Fruit fly (Drosophila melanogaster) whole organism, embryonic: ENCODE results near the gene mRpS14.

Experiments used
- ATbp ChIP-seq: fragments of 200-800 bp; sonication (Bioruptor generic); optimal IDR thresholded peaks from 2 replicates; lab custom pipeline; 2017; ENCODE audit warnings: missing biosample characterization, mild to moderate bottlenecking, missing genetic modification characterization, missing genetic modification reagents
- Abd-B ChIP-seq: fragments of 200-800 bp; sonication (Bioruptor generic); optimal IDR thresholded peaks from 2 replicates; lab custom pipeline; 2018; ENCODE audit warnings: missing biosample characterization, mild to moderate bottlenecking, missing genetic modification characterization, moderate library complexity
- Ada2b ChIP-seq: fragments of 200-800 bp; sonication (Bioruptor generic); IDR thresholded peaks from 2 replicates; pipeline ENCODE4 v1.3.6; 2022; ENCODE audit warnings: missing biosample characterization, missing genetic modification characterization
- CG10267 ChIP-seq: fragments of 200-800 bp; sonication (Bioruptor generic); optimal IDR thresholded peaks from 2 replicates; lab custom pipeline; 2018; ENCODE audit warnings: missing biosample characterization, mild to moderate bottlenecking, missing genetic modification characterization, moderate library complexity
- CG11398 ChIP-seq: fragments of 200-800 bp; sonication (Bioruptor generic); optimal IDR thresholded peaks from 2 replicates; lab custom pipeline; 2016; ENCODE audit warnings: missing biosample characterization, missing genetic modification characterization
- CG11723 ChIP-seq: fragments of 200-800 bp; sonication (Bioruptor generic); optimal IDR thresholded peaks from 2 replicates; lab custom pipeline; 2017; ENCODE audit warnings: missing biosample characterization, mild to moderate bottlenecking, missing genetic modification characterization
- CG13894 ChIP-seq: fragments of 200-800 bp; sonication (Bioruptor generic); optimal IDR thresholded peaks from 3 replicates; lab custom pipeline; 2018; ENCODE audit warnings: missing biosample characterization, mild to moderate bottlenecking, missing genetic modification characterization, moderate library complexity
- CG14014 ChIP-seq: fragments of 200-800 bp; sonication (Bioruptor generic); IDR thresholded peaks from 2 replicates; pipeline ENCODE4 v1.3.6; 2022; ENCODE audit warnings: missing biosample characterization, missing genetic modification characterization
- CG14050 ChIP-seq: fragments of 200-800 bp; sonication (Bioruptor generic); IDR thresholded peaks from 3 replicates; pipeline ENCODE4 v1.3.6; 2022; ENCODE audit warnings: missing biosample characterization, missing genetic modification characterization
- CG14667 ChIP-seq: fragments of 200-800 bp; sonication (Bioruptor generic); IDR thresholded peaks from 2 replicates; pipeline ENCODE4 v1.3.6; 2022; ENCODE audit warnings: missing biosample characterization, missing genetic modification characterization
- CG16813 ChIP-seq: fragments of 200-800 bp; sonication (Bioruptor generic); IDR thresholded peaks from 3 replicates; pipeline ENCODE4 v1.3.6; 2022; ENCODE audit warnings: missing biosample characterization, missing genetic modification characterization; ENCODE audit not compliant: partially characterized antibody
- CG17328 ChIP-seq: fragments of 200-800 bp; sonication (Bioruptor generic); IDR thresholded peaks from 2 replicates; pipeline ENCODE4 v1.3.6; 2022; ENCODE audit warnings: missing biosample characterization, missing genetic modification characterization
- CG18764 ChIP-seq: fragments of 200-800 bp; sonication (Bioruptor generic); optimal IDR thresholded peaks from 3 replicates; lab custom pipeline; 2016; ENCODE audit warnings: missing biosample characterization, missing genetic modification characterization
- CG30020 ChIP-seq: fragments of 200-800 bp; optimal IDR thresholded peaks from 2 replicates; lab custom pipeline; 2019; ENCODE audit warnings: missing biosample characterization, mild to moderate bottlenecking, missing genetic modification characterization, moderate library complexity
- CG31388 ChIP-seq: fragments of 200-800 bp; sonication (Bioruptor generic); optimal IDR thresholded peaks from 2 replicates; lab custom pipeline; 2016; ENCODE audit warnings: missing biosample characterization, missing genetic modification characterization
- CG3281 ChIP-seq: fragments of 200-800 bp; sonication (Bioruptor generic); optimal IDR thresholded peaks from 3 replicates; lab custom pipeline; 2017; ENCODE audit warnings: missing biosample characterization, mild to moderate bottlenecking, missing genetic modification characterization
- CG4360 ChIP-seq: fragments of 200-800 bp; sonication (Bioruptor generic); IDR thresholded peaks from 2 replicates; pipeline ENCODE4 v1.3.6; 2022; ENCODE audit warnings: missing biosample characterization, missing genetic modification characterization
- CG4424 ChIP-seq: fragments of 200-800 bp; sonication (Bioruptor generic); optimal IDR thresholded peaks from 3 replicates; lab custom pipeline; 2016; ENCODE audit warnings: missing biosample characterization, missing genetic modification characterization
- CG6654 ChIP-seq: fragments of 200-800 bp; sonication (Bioruptor generic); optimal IDR thresholded peaks from 2 replicates; lab custom pipeline; 2017; ENCODE audit warnings: missing biosample characterization, mild to moderate bottlenecking, missing genetic modification characterization
- CG6765 ChIP-seq: fragments of 200-800 bp; sonication (Bioruptor generic); optimal IDR thresholded peaks from 3 replicates; lab custom pipeline; 2017; ENCODE audit warnings: missing biosample characterization, mild to moderate bottlenecking, missing genetic modification characterization
- CG7372 ChIP-seq: fragments of 200-800 bp; sonication (Bioruptor generic); IDR thresholded peaks from 2 replicates; pipeline ENCODE4 v1.3.6; 2022; ENCODE audit warnings: missing biosample characterization, missing genetic modification characterization
- CG7556 ChIP-seq: fragments of 200-800 bp; sonication (Bioruptor generic); optimal IDR thresholded peaks from 2 replicates; lab custom pipeline; 2017; ENCODE audit warnings: missing biosample characterization, mild to moderate bottlenecking, missing genetic modification characterization
- CG9215 ChIP-seq: fragments of 200-800 bp; sonication (Bioruptor generic); IDR thresholded peaks from 2 replicates; pipeline ENCODE4 v1.3.6; 2022; ENCODE audit warnings: missing biosample characterization, missing genetic modification characterization
- CHES-1-like ChIP-seq: fragments of 200-800 bp; sonication (Bioruptor generic); optimal IDR thresholded peaks from 2 replicates; lab custom pipeline; 2016; ENCODE audit warnings: missing biosample characterization, missing genetic modification characterization
- CTCF ChIP-seq: fragments of 200-800 bp; sonication (Bioruptor generic); optimal IDR thresholded peaks from 2 replicates; lab custom pipeline; 2017; ENCODE audit warnings: missing biosample characterization, mild to moderate bottlenecking, missing genetic modification characterization, moderate library complexity
- Deaf1 ChIP-seq: fragments of 200-800 bp; optimal IDR thresholded peaks from 3 replicates; lab custom pipeline; 2019; ENCODE audit warnings: missing biosample characterization, mild to moderate bottlenecking, missing genetic modification characterization, moderate library complexity
- Doc3 ChIP-seq: fragments of 200-800 bp; sonication (Bioruptor generic); IDR thresholded peaks from 3 replicates; pipeline ENCODE4 v1.3.6; 2022; ENCODE audit warnings: missing biosample characterization, missing genetic modification characterization; ENCODE audit not compliant: partially characterized antibody
- Ets97D ChIP-seq: fragments of 200-800 bp; sonication (Bioruptor generic); optimal IDR thresholded peaks from 3 replicates; lab custom pipeline; 2016; ENCODE audit warnings: missing biosample characterization, missing genetic modification characterization
- HLH3B ChIP-seq: fragments of 200-800 bp; sonication (Bioruptor generic); IDR thresholded peaks from 2 replicates; pipeline ENCODE4 v1.3.6; 2022; ENCODE audit warnings: missing biosample characterization, missing genetic modification characterization
- Hand ChIP-seq: fragments of 200-800 bp; sonication (Bioruptor generic); optimal IDR thresholded peaks from 2 replicates; lab custom pipeline; 2017; ENCODE audit warnings: mild to moderate bottlenecking, missing biosample characterization, missing genetic modification reagents, missing genetic modification characterization
- Hey ChIP-seq: fragments of 200-800 bp; sonication (Bioruptor generic); optimal IDR thresholded peaks from 3 replicates; lab custom pipeline; 2018; ENCODE audit warnings: missing biosample characterization, mild to moderate bottlenecking, missing genetic modification characterization
- Hsf ChIP-seq: fragments of 200-800 bp; sonication (Bioruptor generic); optimal IDR thresholded peaks from 3 replicates; lab custom pipeline; 2016; ENCODE audit warnings: missing biosample characterization, missing genetic modification characterization
- Med ChIP-seq: fragments of 200-800 bp; sonication (Bioruptor generic); peaks from one replicate; lab custom pipeline; 2016; ENCODE audit warnings: missing biosample characterization, missing genetic modification characterization, mild to moderate bottlenecking, inconsistent platforms, moderate library complexity
- TFAM ChIP-seq: fragments of 200-800 bp; sonication (Bioruptor generic); optimal IDR thresholded peaks from 2 replicates; lab custom pipeline; 2017; ENCODE audit warnings: missing biosample characterization, missing genetic modification characterization, inconsistent platforms
- Usf ChIP-seq: fragments of 200-800 bp; sonication (Bioruptor generic); optimal IDR thresholded peaks from 2 replicates; lab custom pipeline; 2017; ENCODE audit warnings: missing genotype, missing biosample characterization, missing genetic modification characterization
- Xrp1 ChIP-seq: fragments of 200-800 bp; sonication (Bioruptor generic); IDR thresholded peaks from 2 replicates; pipeline ENCODE4 v1.3.6; 2022; ENCODE audit warnings: missing biosample characterization, missing genetic modification characterization
- ac ChIP-seq: fragments of 200-800 bp; sonication (Bioruptor generic); optimal IDR thresholded peaks from 3 replicates; lab custom pipeline; 2017; ENCODE audit warnings: missing biosample characterization, mild to moderate bottlenecking, missing genetic modification characterization
- al ChIP-seq: fragments of 200-800 bp; sonication (Bioruptor generic); IDR thresholded peaks from 2 replicates; pipeline ENCODE4 v1.3.6; 2022; ENCODE audit warnings: missing biosample characterization, missing genetic modification characterization
- ara ChIP-seq: fragments of 200-800 bp; sonication (Bioruptor generic); IDR thresholded peaks from 2 replicates; pipeline ENCODE4 v1.3.6; 2022; ENCODE audit warnings: missing biosample characterization, missing genetic modification characterization
- bowl ChIP-seq: fragments of 200-800 bp; sonication (Bioruptor generic); IDR thresholded peaks from 2 replicates; pipeline ENCODE4 v1.3.6; 2022; ENCODE audit warnings: missing biosample characterization, missing genetic modification characterization
- corto ChIP-seq: fragments of 200-800 bp; sonication (Bioruptor generic); optimal IDR thresholded peaks from 2 replicates; lab custom pipeline; 2016; ENCODE audit warnings: missing biosample characterization, mild to moderate bottlenecking, missing genetic modification characterization, moderate library complexity
- dmrt11E ChIP-seq: fragments of 200-800 bp; sonication (Bioruptor generic); optimal IDR thresholded peaks from 3 replicates; lab custom pipeline; 2018; ENCODE audit warnings: missing biosample characterization, mild to moderate bottlenecking, missing genetic modification characterization, moderate library complexity
- dpn ChIP-seq, 2 experiments: fragments of 200-800 bp; sonication (Bioruptor generic); optimal IDR thresholded peaks; 3 replicates each; lab custom pipeline; 2016; ENCODE audit warnings: missing biosample characterization in 2 of 2, missing genetic modification characterization in 2 of 2
- eyg ChIP-seq: fragments of 200-800 bp; sonication (Bioruptor generic); optimal IDR thresholded peaks from 3 replicates; lab custom pipeline; 2016; ENCODE audit warnings: missing biosample characterization, missing genetic modification characterization
- gcm ChIP-seq: fragments of 200-800 bp; sonication (Bioruptor generic); optimal IDR thresholded peaks from 2 replicates; lab custom pipeline; 2019; ENCODE audit warnings: missing biosample characterization, mild to moderate bottlenecking, missing genetic modification characterization, moderate library complexity
- hkb ChIP-seq, 2 experiments: fragments of 200-800 bp in 1 of 2; fragments of >200 bp in 1 of 2; sonication (Bioruptor generic) in 1 of 2; IDR thresholded peaks in 1 of 2; optimal IDR thresholded peaks in 1 of 2; 2 replicates each; pipeline versions ENCODE4 v1.3.6 to Lab custom; 2017 to 2022; ENCODE audit warnings: missing biosample characterization in 1 of 2, missing genetic modification characterization in 1 of 2
- lmd ChIP-seq: fragments of 200-800 bp; sonication (Bioruptor generic); IDR thresholded peaks from 2 replicates; pipeline ENCODE4 v1.3.6; 2022; ENCODE audit warnings: missing biosample characterization, missing genetic modification characterization
- org-1 ChIP-seq: fragments of 200-800 bp; sonication (Bioruptor generic); optimal IDR thresholded peaks from 2 replicates; lab custom pipeline; 2017; ENCODE audit warnings: missing biosample characterization, missing genetic modification characterization
- p53 ChIP-seq: fragments of 200-800 bp; sonication (Bioruptor generic); optimal IDR thresholded peaks from 2 replicates; lab custom pipeline; 2016; ENCODE audit warnings: missing biosample characterization, missing genetic modification characterization
- pzg ChIP-seq: fragments of 200-800 bp; sonication (Bioruptor generic); optimal IDR thresholded peaks from 3 replicates; lab custom pipeline; 2018; ENCODE audit warnings: missing biosample characterization, mild to moderate bottlenecking, missing genetic modification characterization, moderate library complexity
- unc-4 ChIP-seq: fragments of 200-800 bp; sonication (Bioruptor generic); IDR thresholded peaks from 2 replicates; pipeline ENCODE4 v1.3.6; 2022; ENCODE audit warnings: missing biosample characterization, missing genetic modification characterization; ENCODE audit not compliant: partially characterized antibody

mRpS14 gene

DNA sequence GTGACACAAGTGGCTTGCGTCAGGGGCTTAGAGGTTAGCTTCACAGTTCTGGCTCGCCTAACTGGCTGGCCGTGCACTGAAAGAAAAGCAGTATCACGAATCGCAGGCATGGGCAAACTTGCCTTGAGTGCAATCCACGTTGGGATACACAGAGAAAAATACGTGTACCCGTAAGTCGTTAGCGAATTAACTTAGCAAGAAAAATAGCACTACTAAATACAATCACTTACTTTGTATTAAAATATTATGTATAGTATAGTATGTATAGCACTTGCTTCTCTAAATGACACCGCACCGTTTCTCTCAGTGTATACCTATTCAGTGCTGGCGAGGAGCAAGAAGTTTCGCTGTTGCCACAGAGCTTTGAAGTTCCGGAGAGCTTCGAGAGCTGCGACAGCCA is 26.9 kb downstream of the mRpS14 start (continued):
- TF ChIP-seq Ets97D (no peak), bowl (GFP tag; lab: Robert Waterston, UW) (no peak), unc-4 (GFP tag; lab: Robert Waterston, UW) (no peak), CG9215 (GFP tag; lab: Robert Waterston, UW) (no peak; the same call in 1 of the 2 replicates), CG14014 (GFP tag; lab: Robert Waterston, UW) (0 out of 2 replicates have a peak, but pooled peaks have one; percentile 36), CG11723 (GFP tag; lab: Kevin White, UChicago) (no peak), CG3281 (GFP tag; lab: Kevin White, UChicago) (peak; percentile 55), lmd (GFP tag; lab: Robert Waterston, UW) (peak; percentile 57), Hand (GFP tag; lab: Kevin White, UChicago) (peak; percentile 65), ac (GFP tag; lab: Kevin White, UChicago) (no peak), CG7556 (GFP tag; lab: Kevin White, UChicago) (peak; percentile 65), CHES-1-like (no peak), corto (no peak), Doc3 (GFP tag; lab: Robert Waterston, UW) (no peak), Deaf1 (tag; lab: Kevin White, UChicago) (peak; percentile 8), CG10267 (tag; lab: Kevin White, UChicago) (peak; percentile 26), CG11398 (GFP tag; lab: Kevin White, UChicago) (no peak), CG4424 (GFP tag; lab: Kevin White, UChicago) (peak; percentile 31), ara (GFP tag; lab: Robert Waterston, UW) (no peak), CG7372 (GFP tag; lab: Robert Waterston, UW) (no peak), CG14050 (no peak), CG13894 (tag; lab: Kevin White, UChicago) (no peak), CG4360 (GFP tag; lab: Robert Waterston, UW) (no peak), Abd-B (peak; percentile 38), dmrt11E (tag; lab: Kevin White, UChicago) (no peak), Hey (tag; lab: Kevin White, UChicago) (no peak), Xrp1 (GFP tag; lab: Robert Waterston, UW) (peak; percentile 54), HLH3B (GFP tag; lab: Robert Waterston, UW) (peak; percentile 43; the same call in 1 of the 2 replicates), CTCF (GFP tag; lab: Kevin White, UChicago) (no peak), p53 (GFP tag; lab: Kevin White, UChicago) (no peak), TFAM (no peak), CG17328 (GFP tag; lab: Robert Waterston, UW) (peak; percentile 30; the same call in 1 of the 2 replicates), org-1 (GFP tag; lab: Kevin White, UChicago) (peak; percentile 20), eyg (no peak), hkb (optimal IDR thresholded peaks at IDR 0.05; lab: Kevin White, UChicago) (no peak), hkb (GFP tag; IDR thresholded peaks at IDR 0.05; lab: Robert Waterston, UW) (peak; percentile 59; the same call in 1 of the 2 replicates), ATbp (GFP tag; lab: Kevin White, UChicago) (peak; percentile 31), CG18764 (no peak), Med (GFP tag; lab: Kevin White, UChicago) (peak; percentile 77), Usf (GFP tag; lab: Kevin White, UChicago) (no peak), CG31388 (no peak), al (GFP tag; lab: Robert Waterston, UW) (no peak), Hsf (GFP tag; lab: Kevin White, UChicago) (peak; percentile 26), dpn (GFP tag; optimal IDR thresholded peaks at IDR 0.05; lab: Kevin White, UChicago) (peak; percentile 6 to 9), Ada2b (GFP tag; lab: Robert Waterston, UW) (peak; percentile 33; the same call in 1 of the 2 replicates), pzg (GFP tag; lab: Kevin White, UChicago) (no peak), CG6654 (GFP tag; lab: Kevin White, UChicago) (no peak), CG30020 (tag; lab: Kevin White, UChicago) (no peak), CG6765 (GFP tag; lab: Kevin White, UChicago) (peak; percentile 18), CG14667 (GFP tag; lab: Robert Waterston, UW) (peak; percentile 45; the same call in 1 of the 2 replicates), gcm (GFP tag; lab: Kevin White, UChicago) (no peak), CG16813 (GFP tag; lab: Robert Waterston, UW) (no peak)
